Fruit fly (Drosophila melanogaster) whole organism, embryonic: Measurements from ENCODE around the gene Lsd-1.

Source experiments
- BEAF-32 ChIP-seq: fragments of 200-800 bp; sonication (Bioruptor generic); optimal IDR thresholded peaks from 3 replicates; lab custom pipeline; 2017; ENCODE audit warnings: missing biosample characterization, missing genetic modification characterization, mild to moderate bottlenecking, moderate library complexity, missing genetic modification reagents
- Bgb ChIP-seq: fragments of 200-800 bp; sonication (Bioruptor generic); IDR thresholded peaks from 2 replicates; pipeline ENCODE4 v1.3.6; 2022; ENCODE audit warnings: missing biosample characterization, missing genetic modification characterization; ENCODE audit not compliant: partially characterized antibody
- CG10274 ChIP-seq: fragments of 200-800 bp; sonication (Bioruptor generic); optimal IDR thresholded peaks from 3 replicates; lab custom pipeline; 2017; ENCODE audit warnings: missing biosample characterization, mild to moderate bottlenecking, missing genetic modification characterization
- CG11093 ChIP-seq: fragments of 200-800 bp; sonication (Bioruptor generic); IDR thresholded peaks from 3 replicates; pipeline ENCODE4 v1.3.6; 2022; ENCODE audit warnings: missing biosample characterization, missing genetic modification characterization
- CG12942 ChIP-seq: fragments of 200-800 bp; sonication (Bioruptor generic); optimal IDR thresholded peaks from 3 replicates; lab custom pipeline; 2016; ENCODE audit warnings: missing biosample characterization, missing genetic modification characterization
- CG13123 ChIP-seq: fragments of 200-800 bp; sonication (Bioruptor generic); optimal IDR thresholded peaks from 2 replicates; lab custom pipeline; 2016; ENCODE audit warnings: missing biosample characterization, missing genetic modification characterization
- CG13775 ChIP-seq: fragments of 200-800 bp; sonication (Bioruptor generic); optimal IDR thresholded peaks from 3 replicates; lab custom pipeline; 2017; ENCODE audit warnings: missing biosample characterization, mild to moderate bottlenecking, missing genetic modification characterization
- CG14710 ChIP-seq: fragments of 200-800 bp; sonication (Bioruptor generic); optimal IDR thresholded peaks from 3 replicates; lab custom pipeline; 2019; ENCODE audit warnings: missing biosample characterization, mild to moderate bottlenecking, missing genetic modification characterization, moderate library complexity
- CG1603 ChIP-seq: fragments of 200-800 bp; sonication (Bioruptor generic); optimal IDR thresholded peaks from 2 replicates; lab custom pipeline; 2019; ENCODE audit warnings: missing biosample characterization, mild to moderate bottlenecking, missing genetic modification characterization, moderate library complexity
- CG17328 ChIP-seq: fragments of 200-800 bp; sonication (Bioruptor generic); IDR thresholded peaks from 2 replicates; pipeline ENCODE4 v1.3.6; 2022; ENCODE audit warnings: missing biosample characterization, missing genetic modification characterization
- CG4424 ChIP-seq: fragments of 200-800 bp; sonication (Bioruptor generic); optimal IDR thresholded peaks from 3 replicates; lab custom pipeline; 2016; ENCODE audit warnings: missing biosample characterization, missing genetic modification characterization
- CG6654 ChIP-seq: fragments of 200-800 bp; sonication (Bioruptor generic); optimal IDR thresholded peaks from 2 replicates; lab custom pipeline; 2017; ENCODE audit warnings: missing biosample characterization, mild to moderate bottlenecking, missing genetic modification characterization
- CG7839 ChIP-seq: fragments of 200-800 bp; sonication (Bioruptor generic); optimal IDR thresholded peaks from 3 replicates; lab custom pipeline; 2018; ENCODE audit warnings: missing biosample characterization, mild to moderate bottlenecking, missing genetic modification characterization, moderate library complexity
- CG9797 ChIP-seq: fragments of 200-800 bp; sonication (Bioruptor generic); optimal IDR thresholded peaks from 3 replicates; lab custom pipeline; 2018; ENCODE audit warnings: missing biosample characterization, mild to moderate bottlenecking, missing genetic modification characterization
- CTCF ChIP-seq: fragments of 200-800 bp; sonication (Bioruptor generic); optimal IDR thresholded peaks from 2 replicates; lab custom pipeline; 2017; ENCODE audit warnings: missing biosample characterization, mild to moderate bottlenecking, missing genetic modification characterization, moderate library complexity
- Camta ChIP-seq: fragments of 200-800 bp; sonication (Bioruptor generic); optimal IDR thresholded peaks from 2 replicates; lab custom pipeline; 2016; ENCODE audit warnings: missing biosample characterization, missing genetic modification characterization
- D ChIP-seq, 2 experiments: fragments of 200-800 bp in 1 of 2; fragments of >200 bp in 1 of 2; sonication (Bioruptor generic) in 1 of 2; optimal IDR thresholded peaks; 2 replicates in 1 of 2; 3 replicates in 1 of 2; lab custom pipeline; 2017; ENCODE audit warnings: mild to moderate bottlenecking in 1 of 2, missing biosample characterization in 1 of 2, missing genetic modification characterization in 1 of 2, missing genetic modification reagents in 1 of 2
- Dll ChIP-seq: fragments of 200-800 bp; sonication (Bioruptor generic); IDR thresholded peaks from 4 replicates; pipeline ENCODE4 v1.3.6; 2022; ENCODE audit warnings: missing biosample characterization, missing genetic modification characterization; ENCODE audit not compliant: partially characterized antibody
- Drgx ChIP-seq: fragments of 200-800 bp; sonication (Bioruptor generic); IDR thresholded peaks from 2 replicates; pipeline ENCODE4 v1.3.6; 2022; ENCODE audit warnings: missing biosample characterization, missing genetic modification characterization
- GATAe ChIP-seq: fragments of 200-800 bp; sonication (Bioruptor generic); conservative IDR thresholded peaks from 2 replicates; pipeline ENCODE4 v1.3.6; 2022; ENCODE audit warnings: missing biosample characterization, missing genetic modification characterization
- Hand ChIP-seq: fragments of 200-800 bp; sonication (Bioruptor generic); optimal IDR thresholded peaks from 2 replicates; lab custom pipeline; 2017; ENCODE audit warnings: mild to moderate bottlenecking, missing biosample characterization, missing genetic modification reagents, missing genetic modification characterization
- HmgZ ChIP-seq: fragments of 200-800 bp; sonication (Bioruptor generic); optimal IDR thresholded peaks from 2 replicates; lab custom pipeline; 2018; ENCODE audit warnings: missing biosample characterization, mild to moderate bottlenecking, missing genetic modification characterization
- Hr39 ChIP-seq: fragments of >200 bp; optimal IDR thresholded peaks from 2 replicates; lab custom pipeline; 2017
- Hsf ChIP-seq: fragments of 200-800 bp; sonication (Bioruptor generic); optimal IDR thresholded peaks from 3 replicates; lab custom pipeline; 2016; ENCODE audit warnings: missing biosample characterization, missing genetic modification characterization
- Mes4 ChIP-seq: fragments of 200-800 bp; sonication (Bioruptor generic); optimal IDR thresholded peaks from 2 replicates; lab custom pipeline; 2016; ENCODE audit warnings: missing biosample characterization, missing genetic modification characterization
- Rfx ChIP-seq: fragments of 200-800 bp; sonication (Bioruptor generic); IDR thresholded peaks from 2 replicates; pipeline ENCODE4 v1.3.6; 2022; ENCODE audit warnings: missing biosample characterization, missing genetic modification characterization
- Taf1 ChIP-seq: fragments of 200-800 bp; sonication (Bioruptor generic); IDR thresholded peaks from 2 replicates; pipeline ENCODE4 v1.3.6; 2022; ENCODE audit warnings: missing biosample characterization, missing genetic modification characterization
- Usf ChIP-seq: fragments of 200-800 bp; sonication (Bioruptor generic); optimal IDR thresholded peaks from 2 replicates; lab custom pipeline; 2017; ENCODE audit warnings: missing genotype, missing biosample characterization, missing genetic modification characterization
- Xbp1 ChIP-seq: fragments of 200-800 bp; sonication (Bioruptor generic); optimal IDR thresholded peaks from 3 replicates; lab custom pipeline; 2016; ENCODE audit warnings: missing biosample characterization, mild to moderate bottlenecking, missing genetic modification characterization
- ab ChIP-seq: fragments of 200-800 bp; sonication (Bioruptor generic); optimal IDR thresholded peaks from 2 replicates; lab custom pipeline; 2016; ENCODE audit warnings: missing biosample characterization, missing genetic modification characterization
- amos ChIP-seq: fragments of 200-800 bp; sonication (Bioruptor generic); IDR thresholded peaks from 2 replicates; pipeline ENCODE4 v1.3.6; 2022; ENCODE audit warnings: missing biosample characterization, missing genetic modification characterization; ENCODE audit not compliant: partially characterized antibody
- cad ChIP-seq: fragments of >200 bp; optimal IDR thresholded peaks from 2 replicates; lab custom pipeline; 2017; ENCODE audit warnings: missing biosample characterization, missing genetic modification characterization
- cg ChIP-seq: fragments of 200-800 bp; sonication (Bioruptor generic); optimal IDR thresholded peaks from 3 replicates; lab custom pipeline; 2019; ENCODE audit warnings: missing biosample characterization, mild to moderate bottlenecking, missing genetic modification characterization, moderate library complexity
- cwo ChIP-seq: fragments of 200-800 bp; sonication (Bioruptor generic); optimal IDR thresholded peaks from 3 replicates; lab custom pipeline; 2017; ENCODE audit warnings: missing biosample characterization, missing genetic modification characterization, mild to moderate bottlenecking, moderate library complexity, missing genetic modification reagents
- dpn ChIP-seq, 2 experiments: fragments of 200-800 bp; sonication (Bioruptor generic); optimal IDR thresholded peaks; 3 replicates each; lab custom pipeline; 2016; ENCODE audit warnings: missing biosample characterization in 2 of 2, missing genetic modification characterization in 2 of 2
- esg ChIP-seq: fragments of 200-800 bp; sonication (Bioruptor generic); conservative IDR thresholded peaks from 2 replicates; pipeline ENCODE4 v1.3.6; 2022; ENCODE audit warnings: missing biosample characterization, missing genetic modification characterization
- fru ChIP-seq: fragments of >200 bp; optimal IDR thresholded peaks from 2 replicates; lab custom pipeline; 2017
- ftz-f1 ChIP-seq: fragments of 200-800 bp; sonication (Bioruptor generic); optimal IDR thresholded peaks from 2 replicates; lab custom pipeline; 2016; ENCODE audit warnings: missing biosample characterization, missing genetic modification characterization
- gcm2 ChIP-seq: fragments of 200-800 bp; sonication (Bioruptor generic); optimal IDR thresholded peaks from 2 replicates; lab custom pipeline; 2016; ENCODE audit warnings: missing biosample characterization, missing genetic modification characterization
- h ChIP-seq: fragments of >200 bp; optimal IDR thresholded peaks from 2 replicates; lab custom pipeline; 2017
- mam ChIP-seq: fragments of 200-800 bp; sonication (Bioruptor generic); optimal IDR thresholded peaks from 3 replicates; lab custom pipeline; 2016; ENCODE audit warnings: missing biosample characterization, missing genetic modification characterization
- onecut ChIP-seq: fragments of 200-800 bp; sonication (Bioruptor generic); IDR thresholded peaks from 2 replicates; pipeline ENCODE4 v1.3.6; 2022; ENCODE audit warnings: missing biosample characterization, missing genetic modification characterization
- otp ChIP-seq: fragments of 200-800 bp; sonication (Bioruptor generic); IDR thresholded peaks from 3 replicates; pipeline ENCODE4, ENCODE4 v1.3.6; 2022; ENCODE audit warnings: missing biosample characterization, missing genetic modification characterization
- pan ChIP-seq, 4 experiments: fragments of >200 bp in 3 of 4; fragments of 200-800 bp in 1 of 4; sonication (Bioruptor generic) in 1 of 4; optimal IDR thresholded peaks in 3 of 4; IDR thresholded peaks in 1 of 4; 2 replicates each; pipeline versions ENCODE4 v1.3.6 to Lab custom; 2017 to 2022; ENCODE audit warnings: missing biosample characterization in 2 of 4, missing genetic modification characterization in 2 of 4, mixed read lengths in 1 of 4
- phol ChIP-seq: fragments of 200-800 bp; sonication (Bioruptor generic); optimal IDR thresholded peaks from 3 replicates; lab custom pipeline; 2018; ENCODE audit warnings: missing biosample characterization, mild to moderate bottlenecking, missing genetic modification characterization, moderate library complexity
- seq ChIP-seq: fragments of 200-800 bp; sonication (Bioruptor generic); IDR thresholded peaks from 2 replicates; pipeline ENCODE4 v1.3.6; 2022; ENCODE audit warnings: missing biosample characterization, missing genetic modification characterization
- sob ChIP-seq: fragments of 200-800 bp; sonication (Bioruptor generic); IDR thresholded peaks from 2 replicates; pipeline ENCODE4 v1.3.6; 2022; ENCODE audit warnings: missing biosample characterization, missing genetic modification characterization
- tio ChIP-seq: fragments of 200-800 bp; sonication (Bioruptor generic); optimal IDR thresholded peaks from 2 replicates; lab custom pipeline; 2017; ENCODE audit warnings: missing biosample characterization, missing genetic modification characterization, inconsistent platforms
- unpg ChIP-seq: fragments of 200-800 bp; sonication (Bioruptor generic); optimal IDR thresholded peaks from 3 replicates; lab custom pipeline; 2018; ENCODE audit warnings: missing biosample characterization, mild to moderate bottlenecking, missing genetic modification characterization, moderate library complexity
- z ChIP-seq: fragments of 200-800 bp; sonication (Bioruptor generic); IDR thresholded peaks from 3 replicates; pipeline ENCODE4 v1.3.6; 2022; ENCODE audit warnings: missing biosample characterization, missing genetic modification characterization
- zfh2 ChIP-seq: fragments of 200-800 bp; sonication (Bioruptor generic); optimal IDR thresholded peaks from 2 replicates; lab custom pipeline; 2016; ENCODE audit warnings: missing biosample characterization, missing genetic modification characterization

Lsd-1 gene

dm6 chr3R:23772808-23773207 is 9.2 kb downstream of the Lsd-1 start, which contains the start of gene tst (continued):
- peak; percentile 40 for TF ChIP-seq CG10274 (GFP tag; lab: Kevin White, UChicago)
- peak; percentile 94 for TF ChIP-seq CG11093 (GFP tag; lab: Robert Waterston, UW)
- peak; percentile 93 for TF ChIP-seq Taf1 (GFP tag; lab: Robert Waterston, UW)
- no peak for TF ChIP-seq pan (optimal IDR thresholded peaks at IDR 0.05; lab: Kevin White, UChicago)
- peak in 1 of 2 experiments; percentile 97 for TF ChIP-seq pan (GFP tag; optimal IDR thresholded peaks at IDR 0.05 in 1 of 2, IDR thresholded peaks at IDR 0.05 in 1 of 2)
- TF ChIP-seq CG12942 (GFP tag; lab: Kevin White, UChicago), result peak; percentile 92
- no peak for TF ChIP-seq cg (GFP tag; lab: Kevin White, UChicago)
- peak; percentile 79 for TF ChIP-seq cwo (GFP tag; lab: Kevin White, UChicago)
- peak; percentile 39 for TF ChIP-seq gcm2 (GFP tag; lab: Kevin White, UChicago)
- TF ChIP-seq seq (GFP tag; lab: Robert Waterston, UW), result peak; percentile 88
- no peak for TF ChIP-seq ftz-f1 (GFP tag; lab: Kevin White, UChicago)
- TF ChIP-seq ab (GFP tag; lab: Kevin White, UChicago), result no peak
- no peak for TF ChIP-seq amos
- TF ChIP-seq Mes4 (GFP tag; lab: Kevin White, UChicago), result peak; percentile 7
- peak; percentile 55 for TF ChIP-seq BEAF-32 (GFP tag; lab: Kevin White, UChicago)
- no peak for TF ChIP-seq cad (GFP tag; lab: Kevin White, UChicago)
- TF ChIP-seq zfh2 (GFP tag; lab: Kevin White, UChicago), result peak; percentile 79
- no peak for TF ChIP-seq fru (lab: Kevin White, UChicago)
- TF ChIP-seq Hr39 (lab: Kevin White, UChicago), result no peak
- TF ChIP-seq unpg (GFP tag; lab: Kevin White, UChicago), result peak; percentile 92
- peak; percentile 94 for TF ChIP-seq CG17328 (GFP tag; lab: Robert Waterston, UW)
- TF ChIP-seq tio (GFP tag; lab: Kevin White, UChicago), result no peak
- no peak for TF ChIP-seq D (optimal IDR thresholded peaks at IDR 0.05; lab: Kevin White, UChicago)
- TF ChIP-seq D (GFP tag; optimal IDR thresholded peaks at IDR 0.05; lab: Kevin White, UChicago), result peak; percentile 78
- peak; percentile 99 for TF ChIP-seq sob (GFP tag; lab: Robert Waterston, UW)
- TF ChIP-seq esg (GFP tag; lab: Robert Waterston, UW), result peak; percentile 96
- TF ChIP-seq CG1603, result no peak
- peak; percentile 94 for TF ChIP-seq Drgx
- TF ChIP-seq Hsf (GFP tag; lab: Kevin White, UChicago), result peak; percentile 61
- peak; percentile 95 for TF ChIP-seq phol (tag; lab: Kevin White, UChicago)
- TF ChIP-seq z (GFP tag; lab: Robert Waterston, UW), result peak; percentile 59; the same call in 1 of the 3 replicates
- peak; percentile 46 for TF ChIP-seq CG9797
- peak; percentile 87 for TF ChIP-seq CG13123
- no peak for TF ChIP-seq CTCF (GFP tag; lab: Kevin White, UChicago)
- peak; percentile 32 for TF ChIP-seq Camta (GFP tag; lab: Kevin White, UChicago)
- TF ChIP-seq dpn (GFP tag; optimal IDR thresholded peaks at IDR 0.05; lab: Kevin White, UChicago), result peak; percentile 31 to 93
- peak; percentile 56 for TF ChIP-seq CG6654 (GFP tag; lab: Kevin White, UChicago)
- TF ChIP-seq Xbp1, result peak; percentile 95
- TF ChIP-seq CG14710 (tag; lab: Kevin White, UChicago), result peak; percentile 96
- TF ChIP-seq GATAe (GFP tag; lab: Robert Waterston, UW), result peak; percentile 87
- TF ChIP-seq onecut, result peak; percentile 74
- peak; percentile 93 for TF ChIP-seq CG4424 (GFP tag; lab: Kevin White, UChicago)
- 0 out of 2 replicates have a peak, but pooled peaks have one; percentile 9 for TF ChIP-seq Bgb (GFP tag; lab: Robert Waterston, UW)
- peak; percentile 79 for TF ChIP-seq Usf (GFP tag; lab: Kevin White, UChicago)
- TF ChIP-seq mam (GFP tag; lab: Kevin White, UChicago), result peak; percentile 63
- TF ChIP-seq otp (GFP tag; lab: Robert Waterston, UW), result peak; percentile 88; the same call in 2 of the 3 replicates
- peak; percentile 88 for TF ChIP-seq HmgZ (tag; lab: Kevin White, UChicago)
- peak; percentile 98 for TF ChIP-seq Rfx (GFP tag; lab: Robert Waterston, UW)
- TF ChIP-seq Hand (GFP tag; lab: Kevin White, UChicago), result peak; percentile 8
- TF ChIP-seq h (lab: Kevin White, UChicago), result no peak
- peak; percentile 71; the same call in 3 of the 4 replicates for TF ChIP-seq Dll (GFP tag; lab: Robert Waterston, UW)
- peak; percentile 93 for TF ChIP-seq CG7839
- TF ChIP-seq CG13775, result peak; percentile 94
